Worm (Caenorhabditis elegans): ENCODE data around the gene Y43F8C.16.

Y43F8C.16 gene

ce11 chrV:19728731-19729130, 13.4 kb upstream of the Y43F8C.16 start, which contains the start of gene Y116F11A.3:
Y116F11A.3 (plus strand) TSS chrV:19729031.
- no peak for TF ChIP-seq C06A6.2 (GFP tag; conservative IDR thresholded peaks at IDR 0.05)
- no peak for TF ChIP-seq hmg-20 (GFP tag; IDR thresholded peaks at IDR 0.05)
- TF ChIP-seq repo-1 (tag; optimal IDR thresholded peaks at IDR 0.05) = no peak
- TF ChIP-seq let-607 (tag; optimal IDR thresholded peaks at IDR 0.05) = no peak
- no peak for TF ChIP-seq B0035.1 (tag; optimal IDR thresholded peaks at IDR 0.05)
- no peak for TF ChIP-seq T07F8.4 (tag; optimal IDR thresholded peaks at IDR 0.05)
- TF ChIP-seq K12H6.12 (tag; optimal IDR thresholded peaks at IDR 0.05) = no peak
- TF ChIP-seq ccch-3 (GFP tag; optimal IDR thresholded peaks at IDR 0.05) = no peak
- TF ChIP-seq nfyb-1 (GFP tag; IDR thresholded peaks at IDR 0.05) = no peak
- no peak for TF ChIP-seq madf-10 (tag; optimal IDR thresholded peaks at IDR 0.05)
- TF ChIP-seq B0336.3 (GFP tag; IDR thresholded peaks at IDR 0.05) = no peak
- no peak for TF ChIP-seq madf-8 (GFP tag; conservative IDR thresholded peaks at IDR 0.05)
- no peak for TF ChIP-seq fkh-3 (tag; optimal IDR thresholded peaks at IDR 0.05)
- no peak for TF ChIP-seq sptf-2 (GFP tag; optimal IDR thresholded peaks at IDR 0.05)
- TF ChIP-seq F55B11.4 (tag; optimal IDR thresholded peaks at IDR 0.05; ENCODE audit: borderline replicate concordance, insufficient read depth) = no peak
- TF ChIP-seq nfya-2 (GFP tag; IDR thresholded peaks at IDR 0.05) = no peak
- TF ChIP-seq akir-1 (GFP tag; optimal IDR thresholded peaks at IDR 0.05) = no peak
- no peak for TF ChIP-seq mel-28 (tag; optimal IDR thresholded peaks at IDR 0.05; ENCODE audit: borderline replicate concordance)
- TF ChIP-seq lin-26 (GFP tag; IDR thresholded peaks at IDR 0.05) = no peak
- TF ChIP-seq attf-6 (GFP tag; IDR thresholded peaks at IDR 0.05) = no peak

ce11 chrV:19727990-19728389, 12.7 kb upstream of the Y43F8C.16 start:
- peak; percentile 53; the same call in 1 of the 2 replicates for TF ChIP-seq egrh-3 (GFP tag; IDR thresholded peaks at IDR 0.05)
- TF ChIP-seq nfya-2 (GFP tag; IDR thresholded peaks at IDR 0.05) = no peak
- peak; percentile 87 for TF ChIP-seq hmg-1.2 (GFP tag; IDR thresholded peaks at IDR 0.05)
- 0 out of 2 replicates have a peak, but pooled peaks have one; percentile 7 for TF ChIP-seq mcd-1 (GFP tag; IDR thresholded peaks at IDR 0.05)

- no peak for TF ChIP-seq nhr-179 (tag; optimal IDR thresholded peaks at IDR 0.05)
- TF ChIP-seq nhr-80 (tag; optimal IDR thresholded peaks at IDR 0.05) = no peak
- no peak for TF ChIP-seq hsf-1 (GFP tag; IDR thresholded peaks at IDR 0.05)
- TF ChIP-seq bed-1 (GFP tag; IDR thresholded peaks at IDR 0.05) = no peak
- peak; percentile 62 for TF ChIP-seq hmg-1.2 (GFP tag; IDR thresholded peaks at IDR 0.05)
- no peak for TF ChIP-seq attf-5 (GFP tag; optimal IDR thresholded peaks at IDR 0.05)
- 0 out of 2 replicates have a peak, but pooled peaks have one; percentile 13 for TF ChIP-seq cebp-1 (GFP tag; IDR thresholded peaks at IDR 0.05)
- TF ChIP-seq cebp-1 (tag; optimal IDR thresholded peaks at IDR 0.05) = peak; percentile 55
- TF ChIP-seq nfya-1 (tag; optimal IDR thresholded peaks at IDR 0.05; ENCODE audit: borderline replicate concordance, insufficient read depth) = no peak
- TF ChIP-seq F57C9.4 (tag; optimal IDR thresholded peaks at IDR 0.05) = no peak
- TF ChIP-seq ztf-18 (tag; optimal IDR thresholded peaks at IDR 0.05) = no peak
- no peak for TF ChIP-seq sea-2 (GFP tag; IDR thresholded peaks at IDR 0.05)
- TF ChIP-seq Y56A3A.18 (GFP tag; IDR thresholded peaks at IDR 0.05) = no peak
- no peak for TF ChIP-seq T26A5.8 (tag; optimal IDR thresholded peaks at IDR 0.05)
- TF ChIP-seq Y95B8A.8 (GFP tag; IDR thresholded peaks at IDR 0.05) = no peak
- no peak for TF ChIP-seq ceh-40 (GFP tag; IDR thresholded peaks at IDR 0.05)
Measured at ce11 chrV:19724589-19724988, 9.3 kb upstream of the Y43F8C.16 start.
